Worm (Caenorhabditis elegans): ENCODE results near the gene coa-4.

ce11 chrIV:9296285-9296684 is 39.1 kb downstream of the coa-4 start, which contains the start of gene F49C12.1:
- TF ChIP-seq duxl-1 (tag; optimal IDR thresholded peaks at IDR 0.05; ENCODE audit: poor library complexity) = no peak
- no peak for TF ChIP-seq sdz-12 (GFP tag; optimal IDR thresholded peaks at IDR 0.05)
- no peak for TF ChIP-seq attf-4 (tag; optimal IDR thresholded peaks at IDR 0.05)
- no peak for TF ChIP-seq ztf-11 (tag; optimal IDR thresholded peaks at IDR 0.05)
- no peak for TF ChIP-seq T26A8.4 (GFP tag; IDR thresholded peaks at IDR 0.05)
- TF ChIP-seq pha-4 (GFP tag; IDR thresholded peaks at IDR 0.05) = no peak
- no peak for TF ChIP-seq pha-4 (tag; optimal IDR thresholded peaks at IDR 0.05)
- no peak for TF ChIP-seq ces-1 (GFP tag; optimal IDR thresholded peaks at IDR 0.05)
- no peak for TF ChIP-seq dmd-8 (GFP tag; IDR thresholded peaks at IDR 0.05)
- no peak for TF ChIP-seq php-3 (GFP tag; IDR thresholded peaks at IDR 0.05)
- TF ChIP-seq dve-1 (tag; optimal IDR thresholded peaks at IDR 0.05; ENCODE audit: insufficient read depth) = no peak
- TF ChIP-seq lin-15B (tag; optimal IDR thresholded peaks at IDR 0.05) = no peak

Data from whole organism, L4 larva.